Fruit fly (Drosophila melanogaster) whole organism, prepupa: ENCODE results near the gene CG8630.

Experiments used
- Blimp-1 ChIP-seq: fragments of 200-800 bp; sonication (Bioruptor generic); optimal IDR thresholded peaks from 3 replicates; lab custom pipeline; 2017; ENCODE audit warnings: missing biosample characterization, missing genetic modification characterization, mild to moderate bottlenecking, moderate library complexity, missing genetic modification reagents
- CG10669 ChIP-seq: fragments of 200-800 bp; sonication (Bioruptor generic); optimal IDR thresholded peaks from 3 replicates; lab custom pipeline; 2018; ENCODE audit warnings: missing biosample characterization, mild to moderate bottlenecking, missing genetic modification characterization, moderate library complexity
- CG11902 ChIP-seq: fragments of 200-800 bp; sonication (Bioruptor generic); optimal IDR thresholded peaks from 3 replicates; lab custom pipeline; 2016; ENCODE audit warnings: missing biosample characterization, missing genetic modification characterization
- CG15336 ChIP-seq: fragments of 200-800 bp; sonication (Bioruptor generic); IDR thresholded peaks from 2 replicates; pipeline ENCODE4 v1.3.6; 2022; ENCODE audit warnings: missing biosample characterization, missing genetic modification characterization
- CG1621 ChIP-seq: fragments of 200-800 bp; sonication (Bioruptor generic); optimal IDR thresholded peaks from 3 replicates; lab custom pipeline; 2018; ENCODE audit warnings: missing biosample characterization, mild to moderate bottlenecking, missing genetic modification characterization
- CG16779 ChIP-seq: fragments of 200-800 bp; sonication (Bioruptor generic); optimal IDR thresholded peaks from 3 replicates; lab custom pipeline; 2017; ENCODE audit warnings: missing biosample characterization, mild to moderate bottlenecking, missing genetic modification characterization
- CG3032 ChIP-seq: fragments of 200-800 bp; optimal IDR thresholded peaks from 2 replicates; lab custom pipeline; 2019; ENCODE audit warnings: missing biosample characterization, mild to moderate bottlenecking, missing genetic modification characterization, moderate library complexity
- CG32006 ChIP-seq: fragments of 200-800 bp; sonication (Bioruptor generic); optimal IDR thresholded peaks from 3 replicates; lab custom pipeline; 2017; ENCODE audit warnings: missing biosample characterization, mild to moderate bottlenecking, missing genetic modification characterization
- CG3919 ChIP-seq: fragments of 200-800 bp; sonication (Bioruptor generic); optimal IDR thresholded peaks from 3 replicates; lab custom pipeline; 2016; ENCODE audit warnings: missing biosample characterization, missing genetic modification characterization
- CG4318 ChIP-seq: fragments of 200-800 bp; sonication (Bioruptor generic); optimal IDR thresholded peaks from 3 replicates; lab custom pipeline; 2017; ENCODE audit warnings: missing biosample characterization, mild to moderate bottlenecking, missing genetic modification characterization
- CG6854 ChIP-seq: fragments of 200-800 bp; sonication (Bioruptor generic); optimal IDR thresholded peaks from 2 replicates; lab custom pipeline; 2017; ENCODE audit warnings: missing biosample characterization, mild to moderate bottlenecking, missing genetic modification characterization
- CG8119 ChIP-seq: fragments of 200-800 bp; sonication (Bioruptor generic); IDR thresholded peaks from 3 replicates; pipeline ENCODE4 v1.3.6; 2022; ENCODE audit warnings: missing biosample characterization, missing genetic modification characterization
- CG8632 ChIP-seq: fragments of 200-800 bp; sonication (Bioruptor generic); optimal IDR thresholded peaks from 3 replicates; lab custom pipeline; 2016; ENCODE audit warnings: missing biosample characterization, missing genetic modification characterization
- CG9139 ChIP-seq: fragments of 200-800 bp; sonication (Bioruptor generic); optimal IDR thresholded peaks from 3 replicates; lab custom pipeline; 2017; ENCODE audit warnings: missing biosample characterization, mild to moderate bottlenecking, missing genetic modification characterization
- Eip78C ChIP-seq: fragments of 200-800 bp; sonication (Bioruptor generic); peaks from one replicate; lab custom pipeline; 2016; ENCODE audit warnings: missing biosample characterization, missing genetic modification characterization
- Ets96B ChIP-seq: fragments of 200-800 bp; optimal IDR thresholded peaks from 2 replicates; lab custom pipeline; 2019; ENCODE audit warnings: missing biosample characterization, mild to moderate bottlenecking, missing genetic modification characterization, moderate library complexity
- Gug ChIP-seq: fragments of 200-800 bp; sonication (Bioruptor generic); IDR thresholded peaks from 2 replicates; pipeline ENCODE4 v1.3.6; 2022; ENCODE audit warnings: missing biosample characterization, missing genetic modification characterization
- Hr38 ChIP-seq: sonication (Bioruptor generic); optimal IDR thresholded peaks from 2 replicates; lab custom pipeline; 2016; ENCODE audit warnings: missing biosample characterization, missing genetic modification characterization
- Hr39 ChIP-seq: fragments of 200-800 bp; sonication (Bioruptor generic); optimal IDR thresholded peaks from 2 replicates; lab custom pipeline; 2016; ENCODE audit warnings: missing biosample characterization, missing genetic modification characterization
- Hr4 ChIP-seq: fragments of 200-800 bp; sonication (Bioruptor generic); optimal IDR thresholded peaks from 3 replicates; lab custom pipeline; 2016; ENCODE audit warnings: missing biosample characterization, missing genetic modification characterization
- OdsH ChIP-seq: fragments of 200-800 bp; sonication (Bioruptor generic); optimal IDR thresholded peaks from 3 replicates; lab custom pipeline; 2016; ENCODE audit warnings: missing biosample characterization, missing genetic modification characterization
- Sox102F ChIP-seq: fragments of 200-800 bp; sonication (Bioruptor generic); optimal IDR thresholded peaks from 2 replicates; lab custom pipeline; 2016; ENCODE audit warnings: missing biosample characterization, mild to moderate bottlenecking, missing genetic modification characterization
- Sox14 ChIP-seq: fragments of 200-800 bp; sonication (Bioruptor generic); optimal IDR thresholded peaks from 3 replicates; lab custom pipeline; 2016; ENCODE audit warnings: missing biosample characterization, missing genetic modification characterization
- Sox15 ChIP-seq: fragments of 200-800 bp; sonication (Bioruptor generic); optimal IDR thresholded peaks from 3 replicates; lab custom pipeline; 2016; ENCODE audit warnings: missing biosample characterization, missing genetic modification characterization
- achi ChIP-seq: fragments of 200-800 bp; sonication (Bioruptor generic); optimal IDR thresholded peaks from 3 replicates; lab custom pipeline; 2016; ENCODE audit warnings: missing biosample characterization, missing genetic modification characterization
- acj6 ChIP-seq: fragments of 200-800 bp; sonication (Bioruptor generic); optimal IDR thresholded peaks from 3 replicates; lab custom pipeline; 2016; ENCODE audit warnings: missing biosample characterization, missing genetic modification characterization
- cyc ChIP-seq: fragments of 200-800 bp; sonication (Bioruptor generic); optimal IDR thresholded peaks from 3 replicates; lab custom pipeline; 2016; ENCODE audit warnings: missing biosample characterization, missing genetic modification characterization
- dac ChIP-seq: fragments of 200-800 bp; sonication (Bioruptor generic); optimal IDR thresholded peaks from 2 replicates; lab custom pipeline; 2017; ENCODE audit warnings: missing biosample characterization, mild to moderate bottlenecking, missing genetic modification characterization
- dsx ChIP-seq: fragments of 200-800 bp; optimal IDR thresholded peaks from 3 replicates; lab custom pipeline; 2019; ENCODE audit warnings: missing biosample characterization, mild to moderate bottlenecking, missing genetic modification characterization, moderate library complexity; ENCODE audit not compliant: poor library complexity, severe bottlenecking
- fd59A ChIP-seq: fragments of 200-800 bp; sonication (Bioruptor generic); optimal IDR thresholded peaks from 2 replicates; lab custom pipeline; 2017; ENCODE audit warnings: missing biosample characterization, mild to moderate bottlenecking, missing genetic modification characterization, missing genetic modification reagents
- lz ChIP-seq: fragments of 200-800 bp; sonication (Bioruptor generic); optimal IDR thresholded peaks from 3 replicates; lab custom pipeline; 2016; ENCODE audit warnings: missing biosample characterization, missing genetic modification characterization
- net ChIP-seq: fragments of 200-800 bp; sonication (Bioruptor generic); optimal IDR thresholded peaks from 3 replicates; lab custom pipeline; 2016; ENCODE audit warnings: missing biosample characterization, missing genetic modification characterization
- salr ChIP-seq, 2 experiments: fragments of 200-800 bp; sonication (Bioruptor generic); optimal IDR thresholded peaks; 3 replicates each; lab custom pipeline; 2016 to 2018; ENCODE audit warnings: missing biosample characterization in 2 of 2, missing genetic modification characterization in 2 of 2, mild to moderate bottlenecking in 1 of 2
- spab ChIP-seq: fragments of 200-800 bp; sonication (Bioruptor generic); optimal IDR thresholded peaks from 2 replicates; lab custom pipeline; 2017; ENCODE audit warnings: missing biosample characterization, mild to moderate bottlenecking, missing genetic modification characterization, missing genetic modification reagents
- vri ChIP-seq: fragments of 200-800 bp; sonication (Bioruptor generic); optimal IDR thresholded peaks from 3 replicates; lab custom pipeline; 2016; ENCODE audit warnings: missing biosample characterization, mild to moderate bottlenecking, missing genetic modification characterization

The CG8630 gene

DNA sequence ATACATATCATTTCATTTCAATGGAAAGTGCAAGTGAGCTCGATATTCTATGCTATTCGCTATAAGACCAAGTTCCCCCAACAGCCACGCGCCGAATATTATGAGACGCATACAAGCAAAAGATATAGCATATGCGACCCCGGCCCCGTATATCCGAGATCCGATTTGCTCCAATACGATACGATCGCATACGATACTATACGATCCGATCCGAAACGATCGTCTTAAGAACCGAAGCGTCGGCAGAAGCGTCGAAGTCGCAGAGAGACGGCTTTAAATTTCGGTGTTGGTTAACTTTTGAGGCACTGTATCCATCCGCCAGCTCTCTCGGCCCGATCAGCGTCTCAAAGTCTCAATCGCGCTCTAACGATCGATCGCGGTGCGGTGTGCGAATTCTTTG lies at the start of gene CG8630:
Gene CG8630 (plus strand): TSS at position 303 of the 400 bp plus-strand sequence.
- TF ChIP-seq lz (no peak), CG4318 (GFP tag; lab: Kevin White, UChicago) (no peak), Eip78C (GFP tag; lab: Kevin White, UChicago) (no peak), cyc (GFP tag; lab: Kevin White, UChicago) (no peak), Hr39 (GFP tag; lab: Kevin White, UChicago) (no peak), dac (GFP tag; lab: Kevin White, UChicago) (no peak), CG3919 (no peak), achi (GFP tag; lab: Kevin White, UChicago) (no peak), Ets96B (no peak), OdsH (GFP tag; lab: Kevin White, UChicago) (no peak), CG10669 (GFP tag; lab: Kevin White, UChicago) (no peak), CG1621 (tag; lab: Kevin White, UChicago) (no peak), CG3032 (tag; lab: Kevin White, UChicago) (no peak), CG8119 (no peak), Blimp-1 (no peak), dsx (GFP tag; lab: Kevin White, UChicago) (no peak), acj6 (GFP tag; lab: Kevin White, UChicago) (no peak)
- TF ChIP-seq, all 60 proteins: peak for 0

- TF ChIP-seq Sox15 (no peak), CG16779 (tag; lab: Kevin White, UChicago) (no peak), CG3919 (no peak), Hr4 (GFP tag; lab: Kevin White, UChicago) (no peak), CG32006 (GFP tag; lab: Kevin White, UChicago) (no peak), salr (GFP tag; optimal IDR thresholded peaks at IDR 0.05; lab: Kevin White, UChicago) (no peak), CG9139 (GFP tag; lab: Kevin White, UChicago) (no peak)
These were observed 48.3 kb upstream of the CG8630 start for dm6 chr3R:13231184-13231583.

- TF ChIP-seq CG11902 (GFP tag; lab: Kevin White, UChicago) (no peak), net (GFP tag; lab: Kevin White, UChicago) (no peak), Hr38 (GFP tag; lab: Kevin White, UChicago) (no peak), lz (no peak), CG6854 (GFP tag; lab: Kevin White, UChicago) (no peak), Sox15 (no peak), Gug (no peak), Sox102F (GFP tag; lab: Kevin White, UChicago) (no peak), vri (GFP tag; lab: Kevin White, UChicago) (no peak), CG8632 (GFP tag; lab: Kevin White, UChicago) (no peak), spab (no peak), CG32006 (GFP tag; lab: Kevin White, UChicago) (no peak), Sox14 (GFP tag; lab: Kevin White, UChicago) (no peak), CG10669 (GFP tag; lab: Kevin White, UChicago) (no peak), fd59A (GFP tag; lab: Kevin White, UChicago) (no peak), Ets96B (no peak)
These were observed 37.8 kb upstream of the CG8630 start for dm6 chr3R:13241726-13242125.

DNA sequence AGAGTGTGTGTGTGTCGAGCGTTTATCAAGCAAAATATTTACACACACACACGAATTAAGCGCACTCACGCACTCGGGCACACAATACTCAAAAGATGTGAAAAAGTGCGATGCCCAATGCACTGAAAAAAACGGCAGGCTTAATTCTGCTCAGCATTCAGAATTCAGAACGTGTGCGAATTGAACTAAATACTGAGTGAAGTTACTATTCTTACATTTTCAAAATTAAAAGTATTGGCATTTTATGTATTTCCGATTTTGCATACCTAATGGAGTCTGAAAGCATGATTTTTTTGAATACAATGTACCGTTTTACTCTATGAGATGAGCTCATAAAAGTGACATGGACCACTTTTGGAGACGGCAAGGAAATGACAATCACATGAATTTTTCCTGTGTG lies 22.4 kb upstream of the CG8630 start:
- TF ChIP-seq CG15336 (GFP tag; lab: Robert Waterston, UW) = 0 out of 2 replicates have a peak, but pooled peaks have one; percentile 8
- no peak for TF ChIP-seq dsx (GFP tag; lab: Kevin White, UChicago)
